Fruit fly (Drosophila melanogaster) whole organism, wandering third instar larva: ENCODE data around the gene Nprl3.

Experiments
- Abd-B ChIP-seq: fragments of >200 bp; optimal IDR thresholded peaks from 2 replicates; lab custom pipeline; 2017; ENCODE audit warnings: missing biosample characterization, missing genetic modification characterization
- CG32264 ChIP-seq: fragments of 200-800 bp; sonication (Bioruptor generic); optimal IDR thresholded peaks from 2 replicates; lab custom pipeline; 2016; ENCODE audit warnings: missing biosample characterization, missing genetic modification characterization
- CG9705 ChIP-seq: fragments of 200-800 bp; sonication (Bioruptor generic); optimal IDR thresholded peaks from 2 replicates; lab custom pipeline; 2018; ENCODE audit warnings: missing biosample characterization, mild to moderate bottlenecking, missing genetic modification characterization
- CrebA ChIP-seq: fragments of 200-800 bp; sonication (Bioruptor generic); optimal IDR thresholded peaks from 2 replicates; lab custom pipeline; 2016; ENCODE audit warnings: missing biosample characterization, mild to moderate bottlenecking, missing genetic modification characterization, borderline replicate concordance
- Dfd ChIP-seq: fragments of >200 bp; optimal IDR thresholded peaks from 2 replicates; lab custom pipeline; 2017; ENCODE audit warnings: missing biosample characterization, missing genetic modification characterization
- Dif ChIP-seq: fragments of 200-275, 200-300 bp; sonication (Bioruptor generic); optimal IDR thresholded peaks from 2 replicates; lab custom pipeline; 2018; ENCODE audit warnings: missing biosample characterization, missing genetic modification characterization; ENCODE audit not compliant: partially characterized antibody
- GATAd ChIP-seq: sonication (Bioruptor generic); optimal IDR thresholded peaks from 2 replicates; lab custom pipeline; 2016; ENCODE audit warnings: missing biosample characterization, missing genetic modification characterization
- HLH106 ChIP-seq: fragments of 200-800 bp; optimal IDR thresholded peaks from 3 replicates; lab custom pipeline; 2019; ENCODE audit warnings: missing biosample characterization, mild to moderate bottlenecking, missing genetic modification characterization, moderate library complexity
- Hnf4 ChIP-seq: fragments of 200-800 bp; sonication (Bioruptor generic); optimal IDR thresholded peaks from 2 replicates; lab custom pipeline; 2016; ENCODE audit warnings: missing biosample characterization, mild to moderate bottlenecking, missing genetic modification characterization
- Hr78 ChIP-seq: fragments of >200 bp; optimal IDR thresholded peaks from 2 replicates; lab custom pipeline; 2017; ENCODE audit warnings: missing biosample characterization, missing genetic modification characterization
- Hr83 ChIP-seq: fragments of 200-300 bp; sonication (Bioruptor generic); optimal IDR thresholded peaks from 2 replicates; lab custom pipeline; 2016; ENCODE audit warnings: missing biosample characterization, mild to moderate bottlenecking, missing genetic modification characterization, moderate library complexity; ENCODE audit not compliant: poor library complexity, severe bottlenecking
- Jra ChIP-seq: sonication (Bioruptor generic); optimal IDR thresholded peaks from 2 replicates; lab custom pipeline; 2016; ENCODE audit warnings: missing biosample characterization, missing genetic modification characterization
- Mio ChIP-seq: sonication (Bioruptor generic); optimal IDR thresholded peaks from 2 replicates; lab custom pipeline; 2016; ENCODE audit warnings: missing biosample characterization, missing genetic modification characterization
- Myc ChIP-seq: fragments of >200 bp; optimal IDR thresholded peaks from 2 replicates; lab custom pipeline; 2017
- N ChIP-seq: fragments of >200 bp; optimal IDR thresholded peaks from 2 replicates; lab custom pipeline; 2018; ENCODE audit warnings: missing biosample characterization, missing external identifiers, missing genetic modification characterization
- OdsH ChIP-seq: fragments of 200-800 bp; sonication (Bioruptor generic); optimal IDR thresholded peaks from 2 replicates; lab custom pipeline; 2016; ENCODE audit warnings: missing biosample characterization, mild to moderate bottlenecking, missing genetic modification characterization
- Rel ChIP-seq, 2 experiments: fragments of 200-800 bp; sonication (Bioruptor generic) in 1 of 2; optimal IDR thresholded peaks; 2 replicates in 1 of 2; 3 replicates in 1 of 2; lab custom pipeline; 2016 to 2019; ENCODE audit warnings: mild to moderate bottlenecking in 2 of 2, missing biosample characterization in 2 of 2, missing genetic modification characterization in 2 of 2, moderate library complexity in 1 of 2
- Sp1 ChIP-seq: fragments of 200-800 bp; sonication (Bioruptor generic); optimal IDR thresholded peaks from 3 replicates; lab custom pipeline; 2019; ENCODE audit warnings: missing biosample characterization, mild to moderate bottlenecking, missing genetic modification characterization, moderate library complexity
- Vsx2 ChIP-seq: fragments of 200-300, 225-300 bp; sonication (Bioruptor generic); optimal IDR thresholded peaks from 2 replicates; lab custom pipeline; 2018; ENCODE audit warnings: missing biosample characterization, missing genetic modification characterization; ENCODE audit not compliant: partially characterized antibody
- br ChIP-seq: fragments of 200-800 bp; sonication (Bioruptor generic); optimal IDR thresholded peaks from 2 replicates; lab custom pipeline; 2016; ENCODE audit warnings: missing biosample characterization, missing genetic modification characterization
- brk ChIP-seq: fragments of 200-800 bp; sonication (Bioruptor generic); optimal IDR thresholded peaks from 2 replicates; lab custom pipeline; 2016; ENCODE audit warnings: missing biosample characterization, mild to moderate bottlenecking, missing genetic modification characterization
- dl ChIP-seq, 2 experiments: fragments of 175-275, 200-275 bp in 1 of 2; fragments of 200-275 bp in 1 of 2; sonication (Bioruptor generic); optimal IDR thresholded peaks; lab custom pipeline; 2018; ENCODE audit warnings: mild to moderate bottlenecking in 2 of 2, missing biosample characterization in 2 of 2, missing genetic modification characterization in 2 of 2, moderate library complexity in 2 of 2; ENCODE audit not compliant: partially characterized antibody in 2 of 2, insufficient read depth in 1 of 2
- dmrt93B ChIP-seq: fragments of 200-800 bp; sonication (Bioruptor generic); optimal IDR thresholded peaks from 2 replicates; lab custom pipeline; 2018; ENCODE audit warnings: missing biosample characterization, mild to moderate bottlenecking, missing genetic modification characterization
- dsf ChIP-seq: sonication (Bioruptor generic); optimal IDR thresholded peaks from 2 replicates; lab custom pipeline; 2016; ENCODE audit warnings: missing biosample characterization, missing genetic modification characterization, borderline replicate concordance
- ey ChIP-seq: fragments of 200-800 bp; sonication (Bioruptor generic); optimal IDR thresholded peaks from 2 replicates; lab custom pipeline; 2016; ENCODE audit warnings: missing biosample characterization, missing genetic modification characterization
- foxo ChIP-seq, 2 experiments: fragments of 200-800 bp; sonication (Bioruptor generic); optimal IDR thresholded peaks; 2 replicates in 1 of 2; 3 replicates in 1 of 2; lab custom pipeline; 2016 to 2017; ENCODE audit warnings: missing biosample characterization in 2 of 2, missing genetic modification characterization in 2 of 2
- fru ChIP-seq: fragments of 200-800 bp; sonication (Bioruptor generic); optimal IDR thresholded peaks from 3 replicates; lab custom pipeline; 2016; ENCODE audit warnings: missing biosample characterization, mild to moderate bottlenecking, missing genetic modification characterization
- h ChIP-seq: fragments of 200-800 bp; sonication (Bioruptor generic); optimal IDR thresholded peaks from 3 replicates; lab custom pipeline; 2016; ENCODE audit warnings: missing biosample characterization, mild to moderate bottlenecking, missing genetic modification characterization
- jim ChIP-seq: fragments of 175-275, 200-325 bp; sonication (Bioruptor generic); optimal IDR thresholded peaks from 2 replicates; lab custom pipeline; 2016; ENCODE audit warnings: missing biosample characterization, mild to moderate bottlenecking, missing genetic modification characterization
- lola ChIP-seq: fragments of >200 bp; optimal IDR thresholded peaks from 2 replicates; lab custom pipeline; 2017; ENCODE audit warnings: missing biosample characterization, missing genetic modification characterization
- pan ChIP-seq: fragments of >200 bp; optimal IDR thresholded peaks from 2 replicates; lab custom pipeline; 2017
- psq ChIP-seq: fragments of 200-800 bp; sonication (Bioruptor generic); optimal IDR thresholded peaks from 3 replicates; lab custom pipeline; 2017; ENCODE audit warnings: missing biosample characterization, mild to moderate bottlenecking, missing genetic modification characterization, moderate library complexity
- rgr ChIP-seq: fragments of 200-800 bp; sonication (Bioruptor generic); optimal IDR thresholded peaks from 3 replicates; lab custom pipeline; 2016; ENCODE audit warnings: missing biosample characterization, mild to moderate bottlenecking, missing genetic modification characterization
- sage ChIP-seq: fragments of 200-800 bp; sonication (Bioruptor generic); optimal IDR thresholded peaks from 2 replicates; lab custom pipeline; 2016; ENCODE audit warnings: missing biosample characterization, mild to moderate bottlenecking, missing genetic modification characterization
- sv ChIP-seq: fragments of 200-800 bp; sonication (Bioruptor generic); optimal IDR thresholded peaks from 3 replicates; lab custom pipeline; 2016; ENCODE audit warnings: missing biosample characterization, missing genetic modification characterization
- tai ChIP-seq: sonication (Bioruptor generic); optimal IDR thresholded peaks from 2 replicates; lab custom pipeline; 2016; ENCODE audit warnings: missing biosample characterization, missing genetic modification characterization
- usp ChIP-seq: fragments of >200 bp; optimal IDR thresholded peaks from 2 replicates; lab custom pipeline; 2017; ENCODE audit warnings: missing biosample characterization, missing genetic modification characterization
- woc ChIP-seq: sonication (Bioruptor generic); optimal IDR thresholded peaks from 2 replicates; lab custom pipeline; 2016; ENCODE audit warnings: missing biosample characterization, mild to moderate bottlenecking, missing genetic modification characterization

Gene Nprl3

dm6 chr3L:14028485-14029384 lies 27.1 kb upstream of the Nprl3 start, which contains the start of gene Ptip:
Gene Ptip (minus strand): TSS chr3L:14029121.
- TF ChIP-seq Jra (GFP tag; lab: Kevin White, UChicago) (no peak), GATAd (GFP tag; lab: Kevin White, UChicago) (no peak), Hr78 (GFP tag; lab: Kevin White, UChicago) (no peak), ey (no peak), pan (lab: Kevin White, UChicago) (no peak), dsf (GFP tag; lab: Kevin White, UChicago) (no peak), rgr (GFP tag; lab: Kevin White, UChicago) (no peak), h (GFP tag; lab: Kevin White, UChicago) (peak; percentile 19), foxo (GFP tag; optimal IDR thresholded peaks at IDR 0.05; lab: Kevin White, UChicago) (peak in 1 of 2 experiments; percentile 1), Abd-B (no peak), sv (no peak), Dif (GFP tag; lab: Kevin White, UChicago) (no peak), lola (no peak), Hnf4 (GFP tag; lab: Kevin White, UChicago) (no peak), woc (GFP tag; lab: Kevin White, UChicago) (peak; percentile 72), usp (GFP tag; lab: Kevin White, UChicago) (no peak), dmrt93B (GFP tag; lab: Kevin White, UChicago) (no peak), dl (GFP tag; optimal IDR thresholded peaks at IDR 0.05; lab: Kevin White, UChicago; ENCODE audit: insufficient read depth in 1 of 2, partially characterized antibody in 2 of 2) (no peak), psq (GFP tag; lab: Kevin White, UChicago) (peak; percentile 3), HLH106 (tag; lab: Kevin White, UChicago) (peak; percentile 5), Vsx2 (GFP tag; lab: Kevin White, UChicago) (no peak), fru (GFP tag; lab: Kevin White, UChicago) (no peak), N (GFP tag; lab: Kevin White, UChicago) (peak; percentile 58), brk (GFP tag; lab: Kevin White, UChicago) (no peak), OdsH (GFP tag; lab: Kevin White, UChicago) (peak; percentile 7), CrebA (GFP tag; lab: Kevin White, UChicago) (no peak), tai (no peak), Dfd (GFP tag; lab: Kevin White, UChicago) (peak; percentile 11), Rel (GFP tag; optimal IDR thresholded peaks at IDR 0.05; lab: Kevin White, UChicago) (no peak), Rel (tag; optimal IDR thresholded peaks at IDR 0.05; lab: Kevin White, UChicago) (peak; percentile 40), CG9705 (GFP tag; lab: Kevin White, UChicago) (no peak), CG32264 (GFP tag; lab: Kevin White, UChicago) (no peak), br (GFP tag; lab: Kevin White, UChicago) (no peak), sage (GFP tag; lab: Kevin White, UChicago) (peak; percentile 26), Hr83 (GFP tag; lab: Kevin White, UChicago) (peak; percentile 83), Myc (lab: Kevin White, UChicago) (no peak), Sp1 (GFP tag; lab: Kevin White, UChicago) (no peak), Mio (no peak), jim (GFP tag; lab: Kevin White, UChicago) (no peak)

dm6 chr3L:14027549-14027948 lies 25.9 kb upstream of the Nprl3 start:
- TF ChIP-seq Dfd (GFP tag; lab: Kevin White, UChicago): peak; percentile 88
- no peak for TF ChIP-seq Sp1 (GFP tag; lab: Kevin White, UChicago)
